Worm (Caenorhabditis elegans): ENCODE measurements around the gene T06D4.1.

The T06D4.1 gene

ce11 chrII:3344917-3345316 is 36.7 kb upstream of the T06D4.1 start, which contains the start of gene bath-28:
TSS of gene bath-28 (minus strand) at chrII:3344967.
- no peak for TF ChIP-seq pes-1 (GFP tag; IDR thresholded peaks at IDR 0.05)

ce11 chrII:3346328-3346780 is 35.3 kb upstream of the T06D4.1 start, which contains the start of gene bath-30:
TSS of gene bath-30 (minus strand) at chrII:3346378.
- TF ChIP-seq pes-1 (GFP tag; IDR thresholded peaks at IDR 0.05) (no peak), hmbx-1 (tag; optimal IDR thresholded peaks at IDR 0.05) (no peak), tra-4 (tag; optimal IDR thresholded peaks at IDR 0.05) (no peak), ceh-36 (tag; optimal IDR thresholded peaks at IDR 0.05) (no peak), B0310.2 (tag; optimal IDR thresholded peaks at IDR 0.05) (no peak), sea-1 (GFP tag; conservative IDR thresholded peaks at IDR 0.05) (no peak), aly-1 (tag; optimal IDR thresholded peaks at IDR 0.05) (no peak), flt-1 (GFP tag; IDR thresholded peaks at IDR 0.05) (no peak), scrt-1 (GFP tag; IDR thresholded peaks at IDR 0.05) (no peak), tbx-37 (GFP tag; conservative IDR thresholded peaks at IDR 0.05) (no peak), hmg-4 (GFP tag; optimal IDR thresholded peaks at IDR 0.05) (no peak), tbx-11 (GFP tag; IDR thresholded peaks at IDR 0.05) (no peak), ama-1 (optimal IDR thresholded peaks at IDR 0.05) (no peak)

DNA sequence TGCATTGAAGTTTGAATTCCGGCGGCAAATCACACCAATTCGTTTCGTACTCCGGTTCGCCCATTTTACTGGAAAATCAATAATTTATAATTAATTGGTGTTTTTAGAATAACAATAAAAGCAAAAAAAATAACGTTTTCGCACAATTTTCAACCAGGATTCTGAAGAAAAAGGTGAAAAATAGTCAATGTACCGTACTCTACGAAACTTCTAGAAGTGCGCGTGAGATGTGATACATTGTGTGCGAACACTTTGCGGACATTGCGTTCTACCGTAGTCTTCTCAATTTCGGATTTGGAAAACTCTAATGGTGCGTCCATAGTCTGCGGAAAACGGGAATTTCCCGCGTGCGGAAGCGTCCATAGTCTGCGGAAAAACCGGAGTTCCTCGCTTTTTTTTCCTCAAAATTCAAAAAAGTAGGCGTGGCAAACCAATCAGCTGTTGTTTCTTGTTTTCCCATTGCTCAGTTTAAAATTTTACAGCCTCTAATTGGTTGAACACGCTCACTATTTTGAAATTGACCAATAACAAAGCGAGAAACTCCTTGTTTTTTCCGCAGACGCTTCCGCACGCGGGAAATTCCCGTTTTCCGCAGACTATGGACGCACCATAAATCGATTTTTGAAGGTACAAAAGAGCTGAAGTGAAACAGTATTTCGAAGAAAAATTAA is 33.6 kb upstream of the T06D4.1 start, which contains the start of the genes F14D2.14 and bath-29:
Gene F14D2.14, minus strand, starts transcription at position 51 of the 671 bp plus-strand sequence.
Gene bath-29, plus strand, starts transcription at position 621 of the 671 bp plus-strand sequence.
- TF ChIP-seq hnd-1 (tag; optimal IDR thresholded peaks at IDR 0.05) (no peak), tbx-37 (GFP tag; conservative IDR thresholded peaks at IDR 0.05) (no peak), B0310.2 (tag; optimal IDR thresholded peaks at IDR 0.05) (no peak), pes-1 (GFP tag; IDR thresholded peaks at IDR 0.05) (no peak), F13C5.2 (tag; optimal IDR thresholded peaks at IDR 0.05) (no peak), ama-1 (optimal IDR thresholded peaks at IDR 0.05) (no peak)

ce11 chrII:3349820-3350291 is 31.8 kb upstream of the T06D4.1 start, which contains the start of gene F14D2.8:
TSS of gene F14D2.8 (minus strand) at chrII:3349870.
- TF ChIP-seq hmg-4 (GFP tag; optimal IDR thresholded peaks at IDR 0.05) = no peak
- TF ChIP-seq F13C5.2 (tag; optimal IDR thresholded peaks at IDR 0.05) = no peak
- TF ChIP-seq hnd-1 (tag; optimal IDR thresholded peaks at IDR 0.05) = no peak
- no peak for TF ChIP-seq ets-7 (tag; optimal IDR thresholded peaks at IDR 0.05)
- TF ChIP-seq tbx-11 (GFP tag; IDR thresholded peaks at IDR 0.05) = no peak
- TF ChIP-seq ceh-13 (GFP tag; optimal IDR thresholded peaks at IDR 0.05) = no peak
- no peak for TF ChIP-seq B0310.2 (tag; optimal IDR thresholded peaks at IDR 0.05)
- no peak for TF ChIP-seq sea-1 (GFP tag; conservative IDR thresholded peaks at IDR 0.05)
- no peak for TF ChIP-seq flt-1 (GFP tag; IDR thresholded peaks at IDR 0.05)
- no peak for TF ChIP-seq tbx-37 (GFP tag; conservative IDR thresholded peaks at IDR 0.05)
- no peak for TF ChIP-seq hmbx-1 (tag; optimal IDR thresholded peaks at IDR 0.05)
- no peak for TF ChIP-seq pes-1 (GFP tag; IDR thresholded peaks at IDR 0.05)
- TF ChIP-seq scrt-1 (GFP tag; IDR thresholded peaks at IDR 0.05) = no peak
- no peak for TF ChIP-seq ceh-36 (tag; optimal IDR thresholded peaks at IDR 0.05)
- TF ChIP-seq ama-1 (optimal IDR thresholded peaks at IDR 0.05) = no peak
- no peak for TF ChIP-seq aly-1 (tag; optimal IDR thresholded peaks at IDR 0.05)

DNA sequence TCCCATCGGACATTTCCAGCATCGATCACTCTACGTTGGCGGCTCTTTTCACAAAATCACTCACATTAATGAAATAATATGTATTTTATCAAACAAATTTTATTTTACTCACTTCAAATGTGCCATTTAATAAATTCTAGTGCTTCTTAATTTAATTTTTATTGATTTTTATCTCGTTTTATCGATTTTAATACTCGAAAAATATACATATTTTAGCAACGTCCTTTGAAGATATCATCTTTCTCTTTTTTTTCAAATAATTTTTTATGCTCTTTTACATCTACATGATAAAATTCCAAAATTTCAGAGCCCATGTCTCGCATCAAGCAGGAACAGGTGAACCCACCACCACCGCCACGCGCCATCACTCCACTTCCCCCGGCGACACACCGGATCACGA is 22.8 kb upstream of the T06D4.1 start, which contains the start of the genes lido-14 and bath-27:
Gene lido-14, plus strand, starts transcription at position 301 of the 400 bp plus-strand sequence.
Gene bath-27, plus strand, starts transcription at position 306 of the 400 bp plus-strand sequence.
- no peak for TF ChIP-seq aly-1 (tag; optimal IDR thresholded peaks at IDR 0.05)
- no peak for TF ChIP-seq tbx-37 (GFP tag; conservative IDR thresholded peaks at IDR 0.05)
- TF ChIP-seq pes-1 (GFP tag; IDR thresholded peaks at IDR 0.05) = no peak

ce11 chrII:3367100-3367499 is 14.5 kb upstream of the T06D4.1 start, which contains the start of gene Y49F6C.6:
TSS of gene Y49F6C.6 (minus strand) at chrII:3367200.
- TF ChIP-seq ceh-36 (tag; optimal IDR thresholded peaks at IDR 0.05) = no peak
- TF ChIP-seq ets-7 (tag; optimal IDR thresholded peaks at IDR 0.05) = no peak
- no peak for TF ChIP-seq flt-1 (GFP tag; IDR thresholded peaks at IDR 0.05)
- TF ChIP-seq tbx-37 (GFP tag; conservative IDR thresholded peaks at IDR 0.05) = no peak
- no peak for TF ChIP-seq hnd-1 (tag; optimal IDR thresholded peaks at IDR 0.05)
- no peak for TF ChIP-seq hmbx-1 (tag; optimal IDR thresholded peaks at IDR 0.05)
- no peak for TF ChIP-seq tbx-11 (GFP tag; IDR thresholded peaks at IDR 0.05)
- no peak for TF ChIP-seq pes-1 (GFP tag; IDR thresholded peaks at IDR 0.05)
- no peak for TF ChIP-seq F13C5.2 (tag; optimal IDR thresholded peaks at IDR 0.05)

ce11 chrII:3368097-3368496 is 13.5 kb upstream of the T06D4.1 start, which contains the start of gene Y49F6C.7:
TSS of gene Y49F6C.7 (minus strand) at chrII:3368197.
- TF ChIP-seq aly-1 (tag; optimal IDR thresholded peaks at IDR 0.05) = no peak
- no peak for TF ChIP-seq F13C5.2 (tag; optimal IDR thresholded peaks at IDR 0.05)
- TF ChIP-seq ceh-13 (GFP tag; optimal IDR thresholded peaks at IDR 0.05) = no peak

DNA sequence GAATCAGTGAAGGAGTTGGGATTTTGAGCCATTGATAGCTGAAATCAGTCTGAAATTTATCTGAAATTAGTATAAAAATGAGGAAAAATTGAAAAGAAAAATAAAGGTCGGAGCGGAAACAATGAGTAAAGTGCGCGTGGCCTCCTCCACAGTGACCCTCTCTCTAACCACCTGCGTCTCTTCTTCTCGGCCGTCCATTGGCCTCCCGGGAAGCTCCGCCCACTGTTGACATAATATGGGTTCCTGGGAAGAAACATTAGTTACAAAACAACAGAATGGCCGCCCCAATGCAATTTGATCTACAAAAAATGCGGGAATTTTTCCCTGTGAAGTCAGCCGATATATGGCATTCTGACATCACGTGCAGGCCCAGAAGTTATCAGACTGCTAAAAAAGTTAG is 11.6 kb upstream of the T06D4.1 start, which contains the start of gene Y49F6C.8:
Gene Y49F6C.8, minus strand, starts transcription at position 51 of the 400 bp plus-strand sequence.
- TF ChIP-seq scrt-1 (GFP tag; IDR thresholded peaks at IDR 0.05) = no peak
- no peak for TF ChIP-seq tbx-37 (GFP tag; conservative IDR thresholded peaks at IDR 0.05)
- no peak for TF ChIP-seq B0310.2 (tag; optimal IDR thresholded peaks at IDR 0.05)
- TF ChIP-seq hnd-1 (tag; optimal IDR thresholded peaks at IDR 0.05) = no peak
- TF ChIP-seq tbx-11 (GFP tag; IDR thresholded peaks at IDR 0.05) = no peak
- no peak for TF ChIP-seq sea-1 (GFP tag; conservative IDR thresholded peaks at IDR 0.05)
- TF ChIP-seq ceh-36 (tag; optimal IDR thresholded peaks at IDR 0.05) = no peak
- no peak for TF ChIP-seq ceh-13 (GFP tag; optimal IDR thresholded peaks at IDR 0.05)
- no peak for TF ChIP-seq pes-1 (GFP tag; IDR thresholded peaks at IDR 0.05)
- TF ChIP-seq hmg-4 (GFP tag; optimal IDR thresholded peaks at IDR 0.05) = no peak
- TF ChIP-seq aly-1 (tag; optimal IDR thresholded peaks at IDR 0.05) = no peak
- TF ChIP-seq ama-1 (optimal IDR thresholded peaks at IDR 0.05) = no peak
- TF ChIP-seq tra-4 (tag; optimal IDR thresholded peaks at IDR 0.05) = no peak
- TF ChIP-seq flt-1 (GFP tag; IDR thresholded peaks at IDR 0.05) = no peak
- no peak for TF ChIP-seq ets-7 (tag; optimal IDR thresholded peaks at IDR 0.05)
- no peak for TF ChIP-seq hmbx-1 (tag; optimal IDR thresholded peaks at IDR 0.05)
- TF ChIP-seq F13C5.2 (tag; optimal IDR thresholded peaks at IDR 0.05) = no peak

All from whole organism, early embryonic.